Worm (Caenorhabditis elegans) whole organism, young adult: ENCODE measurements around the gene E02H4.2.

ENCODE experiments used
- B0019.2 ChIP-seq: fragments of 200-800 bp; sonication (Bioruptor generic); conservative IDR thresholded peaks from 2 replicates; pipeline ENCODE4 v1.3.6; 2022; ENCODE audit warnings: missing genetic modification reagents, missing genetic modification characterization, missing compliant biosample characterization
- C17E4.6 ChIP-seq: fragments of 200-800 bp; sonication (Bioruptor generic); IDR thresholded peaks from 2 replicates; pipeline ENCODE4 v1.3.6; 2022; ENCODE audit warnings: missing genetic modification reagents, missing genetic modification characterization, missing compliant biosample characterization
- F37B4.10 ChIP-seq: fragments of 200-800 bp; sonication (Bioruptor generic); IDR thresholded peaks from 2 replicates; pipeline ENCODE4 v1.3.6; 2022; ENCODE audit warnings: missing genetic modification characterization, missing compliant biosample characterization
- F39B2.1 ChIP-seq: fragments of 200-800 bp; sonication (Bioruptor generic); IDR thresholded peaks from 2 replicates; pipeline ENCODE4 v1.3.6; 2022; ENCODE audit warnings: missing genetic modification reagents, missing genetic modification characterization, missing compliant biosample characterization
- F49E8.2 ChIP-seq: sonication (generic microtip); optimal IDR thresholded peaks from 3 replicates; lab custom pipeline; 2017; ENCODE audit warnings: missing genetic modification characterization, mild to moderate bottlenecking, missing compliant biosample characterization, antibody characterized with exemption, moderate library complexity; ENCODE audit not compliant: insufficient read depth
- F55B11.4 ChIP-seq: sonication (generic microtip); optimal IDR thresholded peaks from 2 replicates; lab custom pipeline; 2016; ENCODE audit warnings: missing compliant biosample characterization, missing genetic modification characterization, borderline replicate concordance; ENCODE audit not compliant: insufficient read depth
- F57A8.1 ChIP-seq: fragments of 200-800 bp; sonication (Bioruptor generic); optimal IDR thresholded peaks from 2 replicates; lab custom pipeline; 2018; ENCODE audit warnings: mild to moderate bottlenecking, missing genetic modification characterization, moderate library complexity, missing compliant biosample characterization
- Y56A3A.18 ChIP-seq: fragments of 200-800 bp; sonication (Bioruptor generic); IDR thresholded peaks from 2 replicates; pipeline ENCODE4 v1.3.6; 2022; ENCODE audit warnings: missing genetic modification reagents, missing genetic modification characterization, missing compliant biosample characterization
- Y67H2A.10 ChIP-seq: fragments of 200-800 bp; sonication (Bioruptor generic); conservative IDR thresholded peaks from 2 replicates; pipeline ENCODE4 v1.3.6; 2022; ENCODE audit warnings: missing genetic modification reagents, missing genetic modification characterization, missing compliant biosample characterization
- Y95B8A.8 ChIP-seq: fragments of 200-800 bp; sonication (Bioruptor generic); IDR thresholded peaks from 2 replicates; pipeline ENCODE4 v1.3.6; 2022; ENCODE audit warnings: missing genetic modification reagents, missing genetic modification characterization, missing compliant biosample characterization
- akir-1 ChIP-seq: fragments of 200-800 bp; sonication (Bioruptor generic); optimal IDR thresholded peaks from 2 replicates; lab custom pipeline; 2018; ENCODE audit warnings: mild to moderate bottlenecking, missing genetic modification characterization, moderate library complexity, missing compliant biosample characterization
- ama-1 ChIP-seq, 3 experiments: fragments of 150-350 bp in 1 of 3; sonication (generic microtip) in 2 of 3; optimal IDR thresholded peaks; 2 replicates each; lab custom pipeline; 2014 to 2018; ENCODE audit warnings: missing biosample characterization in 2 of 3, missing genetic modification characterization in 2 of 3, missing genetic modification reagents in 2 of 3
- aptf-2 ChIP-seq: fragments of 200-800 bp; sonication (Bioruptor generic); conservative IDR thresholded peaks from 2 replicates; pipeline ENCODE4 v1.3.6; 2022; ENCODE audit warnings: missing genetic modification reagents, missing genetic modification characterization, missing compliant biosample characterization
- aptf-3 ChIP-seq: fragments of 200-800 bp; sonication (Bioruptor generic); IDR thresholded peaks from 2 replicates; pipeline ENCODE4 v1.3.6; 2022; ENCODE audit warnings: missing genetic modification characterization, missing compliant biosample characterization
- ccch-3 ChIP-seq: fragments of 200-800 bp; sonication (Bioruptor generic); optimal IDR thresholded peaks from 2 replicates; lab custom pipeline; 2018; ENCODE audit warnings: mild to moderate bottlenecking, missing genetic modification characterization, missing compliant biosample characterization
- cebp-2 ChIP-seq: fragments of 200-800 bp; sonication (Bioruptor generic); IDR thresholded peaks from 2 replicates; pipeline ENCODE4 v1.3.6; 2022; ENCODE audit warnings: missing genetic modification characterization, missing compliant biosample characterization
- die-1 ChIP-seq: sonication (generic microtip); optimal IDR thresholded peaks from 2 replicates; lab custom pipeline; 2016; ENCODE audit warnings: missing genotype, mild to moderate bottlenecking, missing genetic modification characterization, missing compliant biosample characterization
- dpl-1 ChIP-seq: fragments of 150-350 bp; optimal IDR thresholded peaks from 2 replicates; lab custom pipeline; 2014; ENCODE audit warnings: missing biosample characterization, missing genetic modification reagents, missing genetic modification characterization
- ekl-4 ChIP-seq: fragments of 200-800 bp; sonication (Bioruptor generic); IDR thresholded peaks from 2 replicates; pipeline ENCODE4 v1.3.6; 2022; ENCODE audit warnings: missing genetic modification reagents, missing genetic modification characterization, missing compliant biosample characterization
- ets-4 ChIP-seq: fragments of 200-800 bp; sonication (Bioruptor generic); optimal IDR thresholded peaks from 2 replicates; lab custom pipeline; 2018; ENCODE audit warnings: mild to moderate bottlenecking, missing genetic modification characterization, missing compliant biosample characterization
- gei-17 ChIP-seq: fragments of 200-800 bp; sonication (Bioruptor generic); optimal IDR thresholded peaks from 2 replicates; lab custom pipeline; 2018; ENCODE audit warnings: mild to moderate bottlenecking, missing genetic modification characterization, missing compliant biosample characterization
- him-1 ChIP-seq: sonication (generic microtip); optimal IDR thresholded peaks from 2 replicates; lab custom pipeline; 2016; ENCODE audit warnings: missing genotype, missing genetic modification reagents, missing genetic modification characterization, missing compliant biosample characterization
- hmg-1.2 ChIP-seq: fragments of 200-800 bp; sonication (Bioruptor generic); IDR thresholded peaks from 2 replicates; pipeline ENCODE4 v1.3.6; 2022; ENCODE audit warnings: missing genetic modification reagents, missing genetic modification characterization, missing compliant biosample characterization
- hmg-20 ChIP-seq: fragments of 200-800 bp; sonication (Bioruptor generic); IDR thresholded peaks from 2 replicates; pipeline ENCODE4 v1.3.6; 2022; ENCODE audit warnings: missing genetic modification reagents, missing genetic modification characterization, missing compliant biosample characterization
- hrde-1 ChIP-seq: sonication (generic microtip); optimal IDR thresholded peaks from 2 replicates; lab custom pipeline; 2016; ENCODE audit warnings: missing genetic modification characterization, mild to moderate bottlenecking, missing compliant biosample characterization, moderate library complexity, missing genotype, missing genetic modification reagents, borderline replicate concordance
- lag-1 ChIP-seq: fragments of 200-800 bp; sonication (Bioruptor generic); IDR thresholded peaks from 2 replicates; pipeline ENCODE4 v1.3.6; 2022; ENCODE audit warnings: missing genetic modification reagents, missing genetic modification characterization, missing compliant biosample characterization
- let-526 ChIP-seq: fragments of 200-800 bp; sonication (Bioruptor generic); IDR thresholded peaks from 2 replicates; pipeline ENCODE4 v1.3.6; 2022; ENCODE audit warnings: missing genetic modification reagents, missing genetic modification characterization, missing compliant biosample characterization
- lir-1 ChIP-seq: fragments of 200-800 bp; sonication (Bioruptor generic); conservative IDR thresholded peaks from 2 replicates; pipeline ENCODE4 v1.3.6; 2022; ENCODE audit warnings: missing genetic modification reagents, missing genetic modification characterization, missing compliant biosample characterization
- lsy-27 ChIP-seq: sonication (generic microtip); optimal IDR thresholded peaks from 2 replicates; lab custom pipeline; 2017; ENCODE audit warnings: missing genetic modification characterization, mild to moderate bottlenecking, missing compliant biosample characterization, antibody characterized with exemption, missing genotype, borderline replicate concordance; ENCODE audit not compliant: insufficient read depth
- madf-8 ChIP-seq: fragments of 200-800 bp; sonication (Bioruptor generic); conservative IDR thresholded peaks from 2 replicates; pipeline ENCODE4 v1.3.6; 2022; ENCODE audit warnings: missing genetic modification reagents, missing genetic modification characterization, missing compliant biosample characterization
- mxl-1 ChIP-seq: sonication (generic microtip); optimal IDR thresholded peaks from 2 replicates; lab custom pipeline; 2016; ENCODE audit warnings: missing genetic modification characterization, missing compliant biosample characterization
- nfya-1 ChIP-seq: sonication (generic microtip); optimal IDR thresholded peaks from 2 replicates; lab custom pipeline; 2017; ENCODE audit warnings: antibody characterized with exemption, missing compliant biosample characterization, missing genetic modification characterization, borderline replicate concordance; ENCODE audit not compliant: insufficient read depth
- nhr-120 ChIP-seq: fragments of 200-800 bp; sonication (Bioruptor generic); IDR thresholded peaks from 2 replicates; pipeline ENCODE4 v1.3.6; 2022; ENCODE audit warnings: missing genetic modification characterization, missing compliant biosample characterization
- rec-8 ChIP-seq, 2 experiments: sonication (generic microtip); optimal IDR thresholded peaks; 2 replicates each; lab custom pipeline; 2016; ENCODE audit warnings: mild to moderate bottlenecking in 2 of 2, missing genetic modification characterization in 2 of 2, missing genetic modification reagents in 2 of 2, missing genotype in 2 of 2, missing biosample characterization in 1 of 2, missing compliant biosample characterization in 1 of 2, moderate library complexity in 1 of 2
- snpc-1.1 ChIP-seq: sonication (generic microtip); optimal IDR thresholded peaks from 2 replicates; lab custom pipeline; 2017; ENCODE audit warnings: missing genetic modification characterization, mild to moderate bottlenecking, missing compliant biosample characterization, antibody characterized with exemption, moderate library complexity, missing genotype, missing genetic modification reagents; ENCODE audit not compliant: insufficient read depth
- zim-3 ChIP-seq: sonication (generic microtip); optimal IDR thresholded peaks from 2 replicates; lab custom pipeline; 2017; ENCODE audit warnings: mild to moderate bottlenecking, missing genetic modification characterization, moderate library complexity, missing compliant biosample characterization
- ztf-18 ChIP-seq: sonication (generic microtip); optimal IDR thresholded peaks from 2 replicates; lab custom pipeline; 2016; ENCODE audit warnings: missing genotype, mild to moderate bottlenecking, missing genetic modification characterization, missing compliant biosample characterization
- ztf-6 ChIP-seq: fragments of 200-800 bp; sonication (Bioruptor generic); IDR thresholded peaks from 2 replicates; pipeline ENCODE4 v1.3.6; 2022; ENCODE audit warnings: missing genetic modification reagents, missing genetic modification characterization, missing compliant biosample characterization

The E02H4.2 gene

ce11 chrX:14281526-14281925, at the start of gene E02H4.2:
E02H4.2 (minus strand) TSS chrX:14281626.
- TF ChIP-seq ztf-18 (tag; lab: Kevin White, UChicago) = no peak

ce11 chrX:14329348-14329747, 47.9 kb upstream of the E02H4.2 start:
- TF ChIP-seq mxl-1 (tag; lab: Kevin White, UChicago) (no peak), aptf-3 (GFP tag; lab: Robert Waterston, UW) (no peak), F55B11.4 (tag; lab: Kevin White, UChicago) (no peak), F37B4.10 (GFP tag; lab: Robert Waterston, UW) (no peak), hmg-1.2 (GFP tag; lab: Robert Waterston, UW) (no peak), lir-1 (GFP tag; lab: Robert Waterston, UW) (no peak), ets-4 (GFP tag; lab: Kevin White, UChicago) (no peak), zim-3 (tag; lab: Kevin White, UChicago) (no peak), ekl-4 (GFP tag; lab: Robert Waterston, UW) (no peak), F49E8.2 (no peak), snpc-1.1 (no peak), ccch-3 (GFP tag; lab: Kevin White, UChicago) (no peak), ama-1 (optimal IDR thresholded peaks at IDR 0.05; lab: Kevin White, UChicago) (no peak), ama-1 (GFP tag; optimal IDR thresholded peaks at IDR 0.05; lab: Kevin White, UChicago) (no peak), die-1 (tag; lab: Kevin White, UChicago) (no peak), lag-1 (no peak), nfya-1 (no peak), aptf-2 (GFP tag; lab: Robert Waterston, UW) (no peak)

ce11 chrX:14327398-14327797, 46.0 kb upstream of the E02H4.2 start, which contains the start of gene C11H1.7:
C11H1.7 (plus strand) TSS chrX:14327409.
- no peak for TF ChIP-seq B0019.2
- TF ChIP-seq gei-17 (GFP tag; lab: Kevin White, UChicago) = no peak
- no peak for TF ChIP-seq F39B2.1 (GFP tag; lab: Robert Waterston, UW)
- TF ChIP-seq Y95B8A.8 (GFP tag; lab: Robert Waterston, UW) = no peak
- no peak for TF ChIP-seq Y67H2A.10 (GFP tag; lab: Robert Waterston, UW)
- TF ChIP-seq lsy-27 (tag; lab: Kevin White, UChicago) = no peak
- no peak for TF ChIP-seq madf-8 (GFP tag; lab: Robert Waterston, UW)
- TF ChIP-seq Y56A3A.18 (GFP tag; lab: Robert Waterston, UW) = no peak
- TF ChIP-seq die-1 (tag; lab: Kevin White, UChicago) = no peak

ce11 chrX:14326578-14326977, 45.2 kb upstream of the E02H4.2 start:
- TF ChIP-seq C17E4.6 (GFP tag; lab: Robert Waterston, UW) (no peak), akir-1 (GFP tag; lab: Kevin White, UChicago) (no peak), gei-17 (GFP tag; lab: Kevin White, UChicago) (no peak), lag-1 (no peak), him-1 (tag; lab: Kevin White, UChicago) (no peak), rec-8 (tag; optimal IDR thresholded peaks at IDR 0.05; lab: Kevin White, UChicago) (no peak), hmg-20 (GFP tag; lab: Robert Waterston, UW) (no peak), dpl-1 (GFP tag; lab: Kevin White, UChicago) (no peak), let-526 (GFP tag; lab: Robert Waterston, UW) (no peak), ztf-6 (no peak), ccch-3 (GFP tag; lab: Kevin White, UChicago) (no peak), hrde-1 (tag; lab: Kevin White, UChicago) (no peak), ama-1 (optimal IDR thresholded peaks at IDR 0.05; lab: Kevin White, UChicago) (no peak), ama-1 (GFP tag; optimal IDR thresholded peaks at IDR 0.05; lab: Kevin White, UChicago) (no peak), F57A8.1 (GFP tag; lab: Kevin White, UChicago) (no peak), nhr-120 (GFP tag; lab: Robert Waterston, UW) (no peak), nfya-1 (no peak), cebp-2 (GFP tag; lab: Robert Waterston, UW) (no peak), Y95B8A.8 (GFP tag; lab: Robert Waterston, UW) (no peak)
